Worm (Caenorhabditis elegans) whole organism, L4/young adult: ENCODE results near the gene C40A11.3.

Source experiments
- W03F9.2 ChIP-seq: fragments of 150-350 bp; optimal IDR thresholded peaks from 2 replicates; lab custom pipeline; 2014; ENCODE audit warnings: missing biosample characterization, missing genetic modification characterization
- dao-5 ChIP-seq: sonication (generic microtip); optimal IDR thresholded peaks from 2 replicates; lab custom pipeline; 2016; ENCODE audit warnings: missing genotype, missing genetic modification characterization, moderate library complexity, missing compliant biosample characterization
- him-1 ChIP-seq: sonication (generic microtip); optimal IDR thresholded peaks from 2 replicates; lab custom pipeline; 2016; ENCODE audit warnings: missing genotype, missing genetic modification reagents, missing genetic modification characterization, missing compliant biosample characterization

C40A11.3 gene

DNA sequence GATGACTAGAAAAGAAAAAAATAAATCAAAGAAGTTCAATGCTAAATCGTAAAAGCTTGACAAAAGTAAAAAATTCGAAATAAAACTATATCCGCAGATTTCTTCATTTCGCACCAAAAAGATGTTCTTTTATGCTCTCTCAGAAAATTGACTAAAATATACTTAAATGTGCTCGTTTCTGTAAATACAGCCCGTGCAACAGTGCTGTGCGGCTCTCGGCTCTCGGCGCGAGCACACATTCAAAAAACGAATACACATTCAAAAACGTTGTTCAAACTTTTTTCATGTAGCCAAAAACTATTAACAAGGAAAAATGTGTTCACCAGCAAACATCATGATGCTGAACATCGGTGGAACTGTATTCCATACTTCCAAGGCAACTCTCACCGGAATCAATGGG is at the start of gene C40A11.3:
TSS of gene C40A11.3 (plus strand) at position 301 of the 400 bp plus-strand sequence.
- TF ChIP-seq dao-5 (tag; lab: Kevin White, UChicago) (no peak), him-1 (tag; lab: Kevin White, UChicago) (no peak), W03F9.2 (tag; lab: Kevin White, UChicago) (no peak)

DNA sequence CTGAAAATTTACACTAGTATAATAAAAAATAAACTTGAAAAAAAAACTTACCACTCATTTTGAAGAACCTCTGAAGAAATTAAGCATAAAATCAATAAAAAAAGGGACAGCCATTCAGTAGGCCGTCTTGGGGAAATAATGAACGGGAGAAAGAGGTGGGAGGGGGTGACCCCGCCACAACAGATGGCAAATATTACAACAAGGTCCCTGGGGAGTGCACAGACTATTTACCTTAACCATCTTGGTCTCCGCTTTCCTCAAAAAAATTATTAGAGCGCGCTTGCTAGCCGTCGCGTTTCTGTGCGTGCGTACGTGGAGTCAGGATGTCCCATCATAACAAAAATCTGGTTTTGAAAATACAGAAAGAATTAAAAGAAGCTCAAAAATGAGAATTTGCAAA is 48.9 kb upstream of the C40A11.3 start, which contains the start of gene T16A1.10:
TSS of gene T16A1.10 (minus strand) at position 123 of the 400 bp plus-strand sequence.
- TF ChIP-seq W03F9.2 (tag; lab: Kevin White, UChicago), result no peak
- TF ChIP-seq dao-5 (tag; lab: Kevin White, UChicago), result no peak
- TF ChIP-seq him-1 (tag; lab: Kevin White, UChicago), result no peak

DNA sequence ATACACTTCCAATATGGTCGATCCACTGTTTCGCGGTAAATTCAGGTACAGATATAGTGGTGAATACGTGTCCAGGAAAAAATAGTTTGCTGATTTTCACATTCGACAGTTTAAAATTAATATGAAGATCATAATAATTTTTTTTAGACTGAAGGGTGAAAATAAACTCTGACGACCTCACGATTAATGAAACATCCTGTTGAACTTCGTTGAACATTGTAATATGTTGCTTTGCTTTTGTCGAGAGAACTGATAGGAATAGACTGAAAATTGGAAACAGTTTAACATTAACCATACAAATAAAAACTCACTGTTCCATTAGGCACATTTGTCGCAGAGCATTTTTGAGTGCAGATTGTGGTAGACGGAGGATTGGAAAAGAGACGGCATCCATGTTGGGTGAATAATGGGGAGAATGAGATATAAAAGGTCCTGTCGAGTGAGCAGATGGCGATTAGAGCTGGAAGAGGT is 47.4 kb upstream of the C40A11.3 start, which contains the start of gene fbxb-37:
TSS of gene fbxb-37 (minus strand) at position 421 of the 471 bp plus-strand sequence.
- no peak for TF ChIP-seq W03F9.2 (tag; lab: Kevin White, UChicago)
- no peak for TF ChIP-seq dao-5 (tag; lab: Kevin White, UChicago)
- no peak for TF ChIP-seq him-1 (tag; lab: Kevin White, UChicago)

DNA sequence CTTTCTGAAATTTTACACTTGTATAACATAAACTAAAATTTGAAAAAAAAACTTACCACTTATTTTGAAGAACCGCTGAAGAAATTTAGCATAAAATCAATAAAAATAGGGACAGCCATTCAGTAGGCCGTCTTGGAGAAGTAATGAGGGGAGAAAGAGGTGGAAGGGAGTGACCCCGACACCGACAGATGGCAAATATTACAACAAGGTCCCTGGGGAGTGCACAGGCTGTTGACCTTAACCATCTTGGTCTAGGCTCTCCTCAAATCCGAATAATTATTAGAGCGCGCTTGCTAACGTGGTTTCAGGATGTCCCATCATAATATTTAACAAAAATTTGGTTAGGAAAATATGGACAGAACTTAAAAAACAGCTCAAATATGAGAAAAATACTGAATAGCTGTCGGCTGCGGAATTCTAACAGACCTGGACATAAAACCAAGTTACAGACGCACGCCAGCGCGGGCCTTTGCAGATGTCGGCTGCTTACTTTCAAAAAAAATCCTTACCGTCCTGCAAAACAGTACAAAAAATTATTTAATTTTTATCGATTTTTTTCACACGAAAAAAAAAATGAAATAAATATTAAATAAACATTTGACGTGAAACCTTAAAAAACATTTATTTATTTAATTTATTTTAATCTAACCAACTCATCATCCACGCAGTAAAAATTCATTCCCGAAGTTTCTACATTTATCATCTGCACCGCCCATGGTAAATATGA is 45.8 kb upstream of the C40A11.3 start, which contains the start of gene T16A1.2:
TSS of gene T16A1.2 (plus strand) at position 677 of the 727 bp plus-strand sequence.
- TF ChIP-seq W03F9.2 (tag; lab: Kevin White, UChicago) (no peak), dao-5 (tag; lab: Kevin White, UChicago) (no peak), him-1 (tag; lab: Kevin White, UChicago) (no peak)

DNA sequence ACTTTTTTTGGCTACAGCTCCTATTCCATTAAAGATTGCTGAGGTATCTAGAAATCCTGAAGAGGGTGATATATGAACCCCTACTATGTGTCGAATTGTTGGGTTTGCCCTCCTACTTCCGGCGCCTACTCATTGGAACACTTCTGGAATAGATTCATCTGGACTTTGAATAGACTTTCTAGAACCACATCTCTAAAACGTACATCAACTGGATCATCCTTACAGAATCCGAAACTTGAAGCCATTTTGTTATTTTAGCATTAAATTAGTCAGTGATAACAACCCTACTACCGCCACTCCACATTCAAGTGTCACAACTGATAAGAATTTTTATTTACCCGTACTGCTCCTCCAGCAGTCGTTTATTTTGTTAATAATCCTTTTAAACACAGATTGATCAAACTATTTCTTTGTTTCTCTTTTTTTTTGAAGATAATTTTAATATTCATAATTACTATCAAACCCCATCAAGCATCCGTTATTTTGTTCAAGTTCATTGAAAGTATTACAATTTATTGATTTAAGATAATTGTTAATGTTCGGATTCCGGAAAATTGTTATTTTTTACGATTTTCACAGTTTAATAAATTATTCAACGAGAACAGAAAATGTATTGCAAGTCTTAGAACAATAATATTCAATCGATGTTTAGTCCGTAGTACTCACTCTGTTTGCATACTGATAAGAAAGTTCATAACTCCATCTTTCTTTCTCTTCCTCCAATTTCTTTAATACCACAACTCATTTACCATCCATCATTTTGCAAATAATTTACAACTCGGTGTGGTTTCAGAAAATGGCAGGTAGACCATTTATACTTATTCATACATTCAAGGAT is 41.6 kb upstream of the C40A11.3 start, which contains the start of gene math-42:
TSS of gene math-42 (plus strand) at position 788 of the 838 bp plus-strand sequence.
- TF ChIP-seq him-1 (tag; lab: Kevin White, UChicago) (no peak), dao-5 (tag; lab: Kevin White, UChicago) (no peak), W03F9.2 (tag; lab: Kevin White, UChicago) (no peak)

DNA sequence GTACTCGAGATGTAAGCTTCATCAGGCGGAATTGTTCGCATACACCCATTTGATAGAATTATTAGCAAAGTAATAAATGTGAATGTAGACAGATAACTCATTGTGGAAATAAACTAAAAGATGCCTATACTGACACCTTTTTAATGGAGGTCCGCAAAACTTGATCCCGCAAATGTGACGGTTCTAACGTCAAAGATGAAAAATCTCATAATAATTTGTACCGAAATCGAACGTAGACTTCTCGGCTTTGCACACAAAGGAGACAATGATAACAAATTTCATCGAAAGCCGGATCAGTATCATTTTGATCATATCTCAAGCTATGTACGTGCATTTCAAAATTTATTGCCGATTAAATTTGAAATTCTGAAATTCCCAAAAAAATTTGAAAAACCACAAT is 32.6 kb upstream of the C40A11.3 start, which contains the start of gene R52.4:
TSS of gene R52.4 (minus strand) at position 101 of the 400 bp plus-strand sequence.
- TF ChIP-seq dao-5 (tag; lab: Kevin White, UChicago), result no peak
- TF ChIP-seq W03F9.2 (tag; lab: Kevin White, UChicago), result no peak
- no peak for TF ChIP-seq him-1 (tag; lab: Kevin White, UChicago)

DNA sequence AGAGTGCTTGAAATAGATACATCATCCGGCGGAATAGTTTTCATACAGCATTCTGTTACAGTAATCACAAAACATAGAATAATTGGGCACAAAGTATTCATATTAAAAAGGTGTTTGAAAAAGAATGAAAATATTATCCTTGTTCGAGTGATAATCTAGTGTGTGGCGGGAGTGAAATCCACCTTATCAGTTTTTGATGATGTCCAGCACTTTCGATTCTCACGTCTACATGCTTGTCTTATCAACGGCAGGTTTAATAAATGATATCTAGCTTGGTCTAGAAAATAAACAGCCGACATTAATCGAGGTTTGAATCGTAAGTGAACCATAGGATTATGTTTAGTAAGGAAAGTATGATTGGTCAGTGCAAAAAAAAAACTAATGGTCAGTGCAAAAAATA is 31.0 kb upstream of the C40A11.3 start, which contains the start of gene R52.5:
TSS of gene R52.5 (minus strand) at position 101 of the 400 bp plus-strand sequence.
- no peak for TF ChIP-seq W03F9.2 (tag; lab: Kevin White, UChicago)
- TF ChIP-seq him-1 (tag; lab: Kevin White, UChicago), result no peak
- no peak for TF ChIP-seq dao-5 (tag; lab: Kevin White, UChicago)

DNA sequence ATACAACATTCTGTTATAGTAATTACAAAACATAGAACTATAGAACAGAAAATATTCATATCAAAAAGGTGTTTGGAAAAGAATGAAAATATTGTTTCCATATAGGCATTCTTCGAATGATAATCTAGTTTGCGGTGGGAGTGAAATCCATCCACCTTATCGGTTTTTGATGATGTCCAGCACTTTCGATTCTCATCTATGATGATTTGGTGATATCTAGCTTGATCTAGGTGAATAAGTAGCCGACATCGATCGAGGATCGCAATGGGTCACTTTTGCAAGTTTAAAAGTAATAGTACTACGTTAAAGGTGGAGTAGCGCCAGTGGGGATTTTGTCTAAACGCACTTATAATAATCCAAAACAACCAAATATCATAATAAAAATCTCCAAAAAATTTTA is 28.0 kb upstream of the C40A11.3 start, which contains the start of gene R52.6:
TSS of gene R52.6 (minus strand) at position 101 of the 400 bp plus-strand sequence.
- TF ChIP-seq dao-5 (tag; lab: Kevin White, UChicago) (no peak), him-1 (tag; lab: Kevin White, UChicago) (no peak), W03F9.2 (tag; lab: Kevin White, UChicago) (no peak)

DNA sequence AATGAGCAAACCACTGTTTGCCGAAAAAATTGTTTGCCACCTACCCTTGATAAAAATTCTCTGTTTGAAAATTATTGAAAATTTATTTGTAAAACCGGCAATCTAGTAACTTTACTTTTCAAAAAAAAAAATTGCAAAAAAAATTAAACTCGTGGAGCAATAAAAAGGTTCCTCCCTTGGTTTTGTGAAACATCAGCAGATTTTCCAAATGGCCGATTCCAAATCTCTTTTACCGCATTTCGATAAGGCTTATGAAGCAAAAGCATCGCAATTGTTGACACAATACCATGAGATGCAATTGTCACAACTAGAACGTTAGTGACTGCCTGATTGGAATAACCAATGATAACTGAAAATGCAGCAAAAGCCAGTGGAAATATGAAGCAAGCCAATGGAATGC is 26.4 kb upstream of the C40A11.3 start:
- no peak for TF ChIP-seq dao-5 (tag; lab: Kevin White, UChicago)
- TF ChIP-seq W03F9.2 (tag; lab: Kevin White, UChicago), result no peak
- TF ChIP-seq him-1 (tag; lab: Kevin White, UChicago), result no peak

DNA sequence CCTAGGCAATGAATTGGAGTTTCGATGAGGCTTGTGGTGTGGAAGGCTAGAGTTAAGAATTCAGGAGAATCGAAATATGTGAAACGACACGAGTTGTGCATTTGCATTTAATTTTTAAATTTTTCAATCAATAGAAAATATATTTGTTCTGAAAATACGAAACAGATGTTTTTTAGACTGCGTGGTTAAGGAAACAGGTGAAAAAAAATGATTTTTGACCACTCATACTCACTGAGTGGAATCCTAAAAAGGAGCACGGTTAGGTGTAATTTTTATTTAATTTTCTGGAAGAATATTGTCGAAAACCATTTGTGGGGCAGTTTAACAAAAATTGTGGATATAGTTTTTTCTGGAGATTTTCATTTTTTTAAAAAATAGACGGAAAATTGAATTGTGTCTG is 24.1 kb upstream of the C40A11.3 start, which contains the start of gene srh-195:
TSS of gene srh-195 (minus strand) at position 101 of the 400 bp plus-strand sequence.
- TF ChIP-seq him-1 (tag; lab: Kevin White, UChicago), result no peak

DNA sequence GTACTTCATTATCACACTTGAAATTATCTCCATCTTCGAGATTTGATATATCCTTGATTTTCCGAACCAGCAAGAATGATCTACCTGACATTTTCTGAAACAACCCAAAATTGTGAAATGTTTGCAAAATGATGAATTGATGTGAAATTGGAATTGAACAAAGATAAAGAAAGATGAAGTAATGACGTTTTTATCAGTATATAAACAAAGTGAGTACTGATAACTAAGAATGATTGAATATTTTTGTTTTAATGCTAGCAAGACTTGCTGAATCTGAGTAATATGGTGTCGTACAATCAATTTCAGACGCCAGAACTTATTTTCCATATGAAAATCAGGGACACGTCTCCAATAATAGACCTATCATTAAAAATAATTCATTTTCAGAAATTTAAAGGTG is 18.8 kb upstream of the C40A11.3 start, which contains the start of gene math-37:
TSS of gene math-37 (minus strand) at position 101 of the 400 bp plus-strand sequence.
- TF ChIP-seq W03F9.2 (tag; lab: Kevin White, UChicago) (no peak), dao-5 (tag; lab: Kevin White, UChicago) (no peak), him-1 (tag; lab: Kevin White, UChicago) (no peak)

DNA sequence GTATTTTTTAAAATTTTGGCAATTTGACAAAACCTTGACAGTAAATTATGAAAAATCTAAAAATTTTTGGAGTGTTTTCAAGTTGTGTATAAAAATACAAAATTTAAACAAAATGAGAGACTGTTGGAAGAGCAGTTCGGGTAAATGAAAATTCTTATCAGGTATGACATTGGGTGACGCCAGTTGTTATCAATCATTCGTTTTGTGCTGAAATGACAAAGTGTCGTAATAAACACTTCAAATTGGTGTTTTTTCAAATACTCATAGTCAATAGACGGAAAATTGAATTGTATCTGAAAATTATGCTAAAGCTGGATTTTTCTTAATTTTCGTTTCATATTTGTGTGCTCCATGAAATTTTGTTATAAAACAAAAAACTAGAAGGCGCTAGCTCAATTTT is 18.2 kb upstream of the C40A11.3 start:
- TF ChIP-seq him-1 (tag; lab: Kevin White, UChicago) (no peak), W03F9.2 (tag; lab: Kevin White, UChicago) (no peak), dao-5 (tag; lab: Kevin White, UChicago) (no peak)
